Worm (Caenorhabditis elegans) whole organism, young adult: ENCODE measurements around the gene F10E7.11.

Source experiments
- C17E4.6 ChIP-seq: fragments of 200-800 bp; sonication (Bioruptor generic); IDR thresholded peaks from 2 replicates; pipeline ENCODE4 v1.3.6; 2022; ENCODE audit warnings: missing genetic modification reagents, missing genetic modification characterization, missing compliant biosample characterization
- D2030.7 ChIP-seq: fragments of 200-800 bp; sonication (Bioruptor generic); IDR thresholded peaks from 2 replicates; pipeline ENCODE4 v1.3.6; 2022; ENCODE audit warnings: missing genetic modification reagents, missing genetic modification characterization, missing compliant biosample characterization
- Y53F4B.3 ChIP-seq: fragments of 200-800 bp; sonication (Bioruptor generic); IDR thresholded peaks from 2 replicates; pipeline ENCODE4 v1.3.6; 2022; ENCODE audit warnings: missing genetic modification reagents, missing genetic modification characterization, missing compliant biosample characterization
- Y53G8AR.9 ChIP-seq: fragments of 200-800 bp; sonication (Bioruptor generic); conservative IDR thresholded peaks from 2 replicates; pipeline ENCODE4 v1.3.6; 2022; ENCODE audit warnings: missing genetic modification reagents, missing genetic modification characterization, missing compliant biosample characterization
- Y67H2A.10 ChIP-seq: fragments of 200-800 bp; sonication (Bioruptor generic); conservative IDR thresholded peaks from 2 replicates; pipeline ENCODE4 v1.3.6; 2022; ENCODE audit warnings: missing genetic modification reagents, missing genetic modification characterization, missing compliant biosample characterization
- ZK185.1 ChIP-seq: sonication (generic microtip); optimal IDR thresholded peaks from 2 replicates; lab custom pipeline; 2016; ENCODE audit warnings: mild to moderate bottlenecking, missing genetic modification characterization, missing compliant biosample characterization; ENCODE audit not compliant: poor library complexity, severe bottlenecking
- ama-1 ChIP-seq, 3 experiments: fragments of 150-350 bp in 1 of 3; sonication (generic microtip) in 2 of 3; optimal IDR thresholded peaks; 2 replicates each; lab custom pipeline; 2014 to 2018; ENCODE audit warnings: missing biosample characterization in 2 of 3, missing genetic modification characterization in 2 of 3, missing genetic modification reagents in 2 of 3
- aptf-2 ChIP-seq: fragments of 200-800 bp; sonication (Bioruptor generic); conservative IDR thresholded peaks from 2 replicates; pipeline ENCODE4 v1.3.6; 2022; ENCODE audit warnings: missing genetic modification reagents, missing genetic modification characterization, missing compliant biosample characterization
- attf-5 ChIP-seq: fragments of 200-800 bp; sonication (Bioruptor generic); optimal IDR thresholded peaks from 2 replicates; lab custom pipeline; 2018; ENCODE audit warnings: mild to moderate bottlenecking, missing genetic modification characterization, missing compliant biosample characterization
- attf-6 ChIP-seq: fragments of 200-800 bp; sonication (Bioruptor generic); IDR thresholded peaks from 2 replicates; pipeline ENCODE4 v1.3.6; 2022; ENCODE audit warnings: missing genetic modification reagents, missing genetic modification characterization, missing compliant biosample characterization
- bed-1 ChIP-seq: fragments of 200-800 bp; sonication (Bioruptor generic); IDR thresholded peaks from 2 replicates; pipeline ENCODE4 v1.3.6; 2022; ENCODE audit warnings: missing genetic modification reagents, missing genetic modification characterization, missing compliant biosample characterization
- cebp-1 ChIP-seq, 2 experiments: fragments of 200-800 bp in 1 of 2; sonication (Bioruptor generic) in 1 of 2; sonication (generic microtip) in 1 of 2; IDR thresholded peaks in 1 of 2; optimal IDR thresholded peaks in 1 of 2; 2 replicates each; pipeline versions ENCODE4 v1.3.6 to Lab custom; 2017 to 2022; ENCODE audit warnings: missing compliant biosample characterization in 2 of 2, missing genetic modification characterization in 2 of 2, mild to moderate bottlenecking in 1 of 2, missing genetic modification reagents in 1 of 2, moderate library complexity in 1 of 2
- cebp-2 ChIP-seq: fragments of 200-800 bp; sonication (Bioruptor generic); IDR thresholded peaks from 2 replicates; pipeline ENCODE4 v1.3.6; 2022; ENCODE audit warnings: missing genetic modification characterization, missing compliant biosample characterization
- ceh-27 ChIP-seq: fragments of 200-800 bp; sonication (Bioruptor generic); optimal IDR thresholded peaks from 2 replicates; lab custom pipeline; 2018; ENCODE audit warnings: mild to moderate bottlenecking, missing genetic modification characterization, moderate library complexity, missing compliant biosample characterization
- ceh-79 ChIP-seq: sonication (generic microtip); optimal IDR thresholded peaks from 2 replicates; lab custom pipeline; 2017; ENCODE audit warnings: mild to moderate bottlenecking, missing genetic modification characterization, missing compliant biosample characterization
- chd-7 ChIP-seq: sonication (generic microtip); optimal IDR thresholded peaks from 2 replicates; lab custom pipeline; 2016; ENCODE audit warnings: mild to moderate bottlenecking, missing genetic modification characterization, moderate library complexity, missing compliant biosample characterization
- die-1 ChIP-seq: sonication (generic microtip); optimal IDR thresholded peaks from 2 replicates; lab custom pipeline; 2016; ENCODE audit warnings: missing genotype, mild to moderate bottlenecking, missing genetic modification characterization, missing compliant biosample characterization
- efl-1 ChIP-seq: fragments of 150-350 bp; optimal IDR thresholded peaks from 2 replicates; lab custom pipeline; 2014; ENCODE audit warnings: missing biosample characterization, missing genetic modification reagents, missing genetic modification characterization
- ekl-4 ChIP-seq: fragments of 200-800 bp; sonication (Bioruptor generic); IDR thresholded peaks from 2 replicates; pipeline ENCODE4 v1.3.6; 2022; ENCODE audit warnings: missing genetic modification reagents, missing genetic modification characterization, missing compliant biosample characterization
- fkh-3 ChIP-seq: sonication (generic microtip); optimal IDR thresholded peaks from 2 replicates; lab custom pipeline; 2016; ENCODE audit warnings: mild to moderate bottlenecking, missing genetic modification characterization, missing compliant biosample characterization
- hlh-12 ChIP-seq: sonication (generic microtip); optimal IDR thresholded peaks from 2 replicates; lab custom pipeline; 2016; ENCODE audit warnings: missing genetic modification characterization, missing compliant biosample characterization
- hmg-1.2 ChIP-seq: fragments of 200-800 bp; sonication (Bioruptor generic); IDR thresholded peaks from 2 replicates; pipeline ENCODE4 v1.3.6; 2022; ENCODE audit warnings: missing genetic modification reagents, missing genetic modification characterization, missing compliant biosample characterization
- lag-1 ChIP-seq: fragments of 200-800 bp; sonication (Bioruptor generic); IDR thresholded peaks from 2 replicates; pipeline ENCODE4 v1.3.6; 2022; ENCODE audit warnings: missing genetic modification reagents, missing genetic modification characterization, missing compliant biosample characterization
- lin-35 ChIP-seq, 3 experiments: fragments of 150-350 bp in 2 of 3; sonication (generic microtip) in 1 of 3; optimal IDR thresholded peaks; 2 replicates each; lab custom pipeline; 2014 to 2018; ENCODE audit warnings: missing biosample characterization in 3 of 3, missing genetic modification characterization in 3 of 3, missing genetic modification reagents in 3 of 3
- lir-1 ChIP-seq: fragments of 200-800 bp; sonication (Bioruptor generic); conservative IDR thresholded peaks from 2 replicates; pipeline ENCODE4 v1.3.6; 2022; ENCODE audit warnings: missing genetic modification reagents, missing genetic modification characterization, missing compliant biosample characterization
- lsy-27 ChIP-seq: sonication (generic microtip); optimal IDR thresholded peaks from 2 replicates; lab custom pipeline; 2017; ENCODE audit warnings: missing genetic modification characterization, mild to moderate bottlenecking, missing compliant biosample characterization, antibody characterized with exemption, missing genotype, borderline replicate concordance; ENCODE audit not compliant: insufficient read depth
- mel-28 ChIP-seq: sonication (generic microtip); optimal IDR thresholded peaks from 2 replicates; lab custom pipeline; 2016; ENCODE audit warnings: borderline replicate concordance, mild to moderate bottlenecking, missing genetic modification characterization, missing compliant biosample characterization
- nhr-120 ChIP-seq: fragments of 200-800 bp; sonication (Bioruptor generic); IDR thresholded peaks from 2 replicates; pipeline ENCODE4 v1.3.6; 2022; ENCODE audit warnings: missing genetic modification characterization, missing compliant biosample characterization
- rpc-1 ChIP-seq, 2 experiments: fragments of 150-350 bp in 1 of 2; sonication (generic microtip) in 1 of 2; optimal IDR thresholded peaks; 2 replicates each; lab custom pipeline; 2014 to 2018; ENCODE audit warnings: missing biosample characterization in 1 of 2, missing genetic modification characterization in 1 of 2, missing genetic modification reagents in 1 of 2, missing genotype in 1 of 2
- sea-2 ChIP-seq: fragments of 200-800 bp; sonication (Bioruptor generic); IDR thresholded peaks from 2 replicates; pipeline ENCODE4 v1.3.6; 2022; ENCODE audit warnings: missing genetic modification characterization, missing compliant biosample characterization
- snpc-4 ChIP-seq, 5 experiments: fragments of 150-350 bp in 1 of 5; sonication (generic microtip) in 4 of 5; optimal IDR thresholded peaks; 2 replicates each; lab custom pipeline; 2014 to 2018; ENCODE audit warnings: missing genetic modification characterization in 5 of 5, missing biosample characterization in 3 of 5, antibody characterized with exemption in 2 of 5, mild to moderate bottlenecking in 2 of 5, missing compliant biosample characterization in 2 of 5, missing genotype in 2 of 5, moderate library complexity in 2 of 5, missing genetic modification reagents in 1 of 5
- somi-1 ChIP-seq: fragments of 200-800 bp; sonication (Bioruptor generic); optimal IDR thresholded peaks from 2 replicates; lab custom pipeline; 2018; ENCODE audit warnings: mild to moderate bottlenecking, missing genetic modification characterization, missing compliant biosample characterization
- tbp1 ChIP-seq: fragments of 200-800 bp; sonication (Bioruptor generic); optimal IDR thresholded peaks from 2 replicates; lab custom pipeline; 2018; ENCODE audit warnings: mild to moderate bottlenecking, missing genetic modification characterization, missing compliant biosample characterization
- tbx-9 ChIP-seq: sonication (generic microtip); optimal IDR thresholded peaks from 2 replicates; lab custom pipeline; 2016; ENCODE audit warnings: borderline replicate concordance, missing genetic modification characterization, inconsistent platforms, missing compliant biosample characterization
- tlf-1 ChIP-seq: fragments of 200-800 bp; sonication (Bioruptor generic); optimal IDR thresholded peaks from 2 replicates; lab custom pipeline; 2018; ENCODE audit warnings: mild to moderate bottlenecking, missing genetic modification characterization, missing compliant biosample characterization
- unc-130 ChIP-seq: sonication (generic microtip); optimal IDR thresholded peaks from 2 replicates; lab custom pipeline; 2016; ENCODE audit warnings: missing genetic modification reagents, missing genetic modification characterization, missing compliant biosample characterization
- xnd-1 ChIP-seq: sonication (generic microtip); optimal IDR thresholded peaks from 2 replicates; lab custom pipeline; 2016; ENCODE audit warnings: missing genotype, missing genetic modification reagents, missing genetic modification characterization, missing compliant biosample characterization
- ztf-18 ChIP-seq: sonication (generic microtip); optimal IDR thresholded peaks from 2 replicates; lab custom pipeline; 2016; ENCODE audit warnings: missing genotype, mild to moderate bottlenecking, missing genetic modification characterization, missing compliant biosample characterization
- ztf-6 ChIP-seq: fragments of 200-800 bp; sonication (Bioruptor generic); IDR thresholded peaks from 2 replicates; pipeline ENCODE4 v1.3.6; 2022; ENCODE audit warnings: missing genetic modification reagents, missing genetic modification characterization, missing compliant biosample characterization

Gene F10E7.11

ce11 chrII:7072590-7073536 lies 49.8 kb downstream of the F10E7.11 start (continued):
- TF ChIP-seq somi-1 (GFP tag; lab: Kevin White, UChicago) (no peak), cebp-1 (GFP tag; IDR thresholded peaks at IDR 0.05; lab: Robert Waterston, UW) (no peak), cebp-1 (tag; optimal IDR thresholded peaks at IDR 0.05; lab: Kevin White, UChicago) (peak; percentile 11), nhr-120 (no peak), Y53F4B.3 (GFP tag; lab: Robert Waterston, UW) (no peak), ztf-6 (no peak), xnd-1 (no peak), attf-5 (GFP tag; lab: Kevin White, UChicago) (peak; percentile 21), efl-1 (GFP tag; lab: Kevin White, UChicago) (no peak), lag-1 (no peak), ceh-79 (tag; lab: Kevin White, UChicago) (no peak), lir-1 (no peak), attf-6 (GFP tag; lab: Robert Waterston, UW) (no peak), ceh-27 (peak; percentile 67), sea-2 (GFP tag; lab: Robert Waterston, UW) (no peak), hlh-12 (no peak), bed-1 (GFP tag; lab: Robert Waterston, UW) (no peak), ZK185.1 (peak; percentile 24), ekl-4 (GFP tag; lab: Robert Waterston, UW) (no peak), D2030.7 (no peak), lsy-27 (tag; lab: Kevin White, UChicago) (no peak), Y53G8AR.9 (GFP tag; lab: Robert Waterston, UW) (0 out of 2 replicates have a peak, but pooled peaks have one; percentile 12), ztf-18 (no peak), rpc-1 (optimal IDR thresholded peaks at IDR 0.05; lab: Kevin White, UChicago) (no peak), rpc-1 (tag; optimal IDR thresholded peaks at IDR 0.05; lab: Kevin White, UChicago) (no peak), tbx-9 (tag; lab: Kevin White, UChicago) (no peak), mel-28 (tag; lab: Kevin White, UChicago) (no peak), chd-7 (tag; lab: Kevin White, UChicago) (peak; percentile 11), ama-1 (optimal IDR thresholded peaks at IDR 0.05; lab: Kevin White, UChicago) (no peak), ama-1 (GFP tag; optimal IDR thresholded peaks at IDR 0.05; lab: Kevin White, UChicago) (no peak), Y67H2A.10 (GFP tag; lab: Robert Waterston, UW) (no peak), fkh-3 (no peak), snpc-4 (GFP tag; optimal IDR thresholded peaks at IDR 0.05; lab: Kevin White, UChicago) (no peak), snpc-4 (tag; optimal IDR thresholded peaks at IDR 0.05; lab: Kevin White, UChicago) (peak in 1 of 4 experiments; percentile 5), unc-130 (GFP tag; lab: Kevin White, UChicago) (no peak), cebp-2 (GFP tag; lab: Robert Waterston, UW) (no peak), C17E4.6 (GFP tag; lab: Robert Waterston, UW) (no peak), tlf-1 (no peak), lin-35 (GFP tag; optimal IDR thresholded peaks at IDR 0.05; lab: Kevin White, UChicago) (peak in 1 of 3 experiments; percentile 28), hmg-1.2 (no peak), aptf-2 (GFP tag; lab: Robert Waterston, UW) (no peak), tbp1 (GFP tag; lab: Kevin White, UChicago) (peak; percentile 12), die-1 (tag; lab: Kevin White, UChicago) (no peak)
